Worm (Caenorhabditis elegans): ENCODE data around the gene K08H2.3.

The K08H2.3 gene

DNA sequence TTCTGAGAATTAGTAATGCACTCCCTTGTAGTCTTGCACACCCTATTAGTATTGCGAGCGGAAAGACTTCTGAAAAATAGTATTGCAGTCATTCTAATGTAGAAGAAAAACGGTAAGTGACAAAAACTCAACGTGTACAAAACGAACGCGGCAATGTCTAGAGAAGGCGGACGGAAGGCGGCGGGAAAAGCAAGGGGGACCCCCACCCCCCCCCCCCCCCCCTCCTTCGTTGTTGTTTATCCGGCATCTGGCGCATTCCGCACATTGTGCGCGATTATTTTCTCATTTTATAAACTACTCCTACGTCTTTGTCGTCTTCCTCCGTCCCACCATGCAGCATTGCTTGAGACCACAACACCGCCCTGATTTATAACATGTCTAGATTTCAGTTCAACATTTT lies 34.9 kb upstream of the K08H2.3 start:
- TF ChIP-seq syd-9 (tag; optimal IDR thresholded peaks at IDR 0.05) (no peak), hlh-6 (tag; optimal IDR thresholded peaks at IDR 0.05) (no peak), eyg-1 (tag; optimal IDR thresholded peaks at IDR 0.05) (no peak), unc-55 (GFP tag; optimal IDR thresholded peaks at IDR 0.05) (no peak), F13H6.1 (tag; optimal IDR thresholded peaks at IDR 0.05) (no peak), ceh-19 (GFP tag; optimal IDR thresholded peaks at IDR 0.05) (no peak), rnt-1 (tag; optimal IDR thresholded peaks at IDR 0.05) (no peak)

DNA sequence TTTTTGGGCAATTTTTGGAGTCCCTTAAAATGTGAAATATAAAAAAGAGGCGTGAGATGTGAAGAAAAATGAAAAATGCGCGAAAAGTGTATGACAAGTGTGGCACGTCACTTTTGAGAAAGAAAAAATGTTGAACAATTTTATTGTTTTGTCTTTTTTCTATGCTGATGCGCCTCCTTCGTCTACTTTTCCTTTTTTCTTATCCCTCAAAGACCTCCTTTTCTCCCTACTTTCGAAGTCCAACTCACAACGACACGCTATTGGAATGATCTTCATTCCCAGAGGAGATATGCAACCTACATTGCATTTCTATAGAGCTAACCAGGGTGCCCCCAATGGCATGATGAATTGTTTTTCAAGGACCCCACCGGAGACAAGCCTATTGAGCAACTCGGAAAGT lies 31.2 kb upstream of the K08H2.3 start:
- TF ChIP-seq K09A11.1 (tag; optimal IDR thresholded peaks at IDR 0.05; ENCODE audit: insufficient read depth), result no peak
- TF ChIP-seq npax-4 (tag; optimal IDR thresholded peaks at IDR 0.05), result no peak
- no peak for TF ChIP-seq ceh-6 (GFP tag; optimal IDR thresholded peaks at IDR 0.05)
- no peak for TF ChIP-seq pqm-1 (tag; optimal IDR thresholded peaks at IDR 0.05)
- no peak for TF ChIP-seq odd-2 (tag; optimal IDR thresholded peaks at IDR 0.05)
- no peak for TF ChIP-seq pha-2 (tag; optimal IDR thresholded peaks at IDR 0.05)
- TF ChIP-seq ceh-45 (GFP tag; IDR thresholded peaks at IDR 0.05), result no peak
- TF ChIP-seq tbx-2 (tag; optimal IDR thresholded peaks at IDR 0.05), result no peak
- TF ChIP-seq ceh-24 (tag; optimal IDR thresholded peaks at IDR 0.05), result no peak
- TF ChIP-seq ttx-3 (tag; optimal IDR thresholded peaks at IDR 0.05), result no peak
- TF ChIP-seq sdc-2 (tag; optimal IDR thresholded peaks at IDR 0.05), result no peak

DNA sequence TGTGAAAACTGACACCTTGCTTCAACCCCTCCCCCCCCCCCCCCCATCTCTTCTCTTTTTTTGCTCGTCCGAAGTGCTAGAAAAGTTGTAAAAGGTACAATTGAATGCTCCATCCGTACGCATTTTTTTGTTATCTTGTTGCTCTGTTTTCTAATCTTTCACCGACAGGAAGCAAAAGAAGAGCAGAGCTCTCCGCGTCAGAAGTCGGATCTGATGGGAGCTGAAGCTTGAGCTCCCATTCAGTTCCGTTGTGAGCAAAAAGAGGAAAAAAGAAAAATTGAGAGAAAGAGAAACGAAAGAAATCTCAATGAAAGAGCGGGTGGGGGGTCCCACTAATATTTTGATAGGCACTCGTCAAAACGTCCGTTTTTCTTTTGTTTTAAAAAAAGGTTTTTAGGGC lies 30.3 kb upstream of the K08H2.3 start:
- no peak for TF ChIP-seq lin-11 (tag; optimal IDR thresholded peaks at IDR 0.05)
- peak; percentile 7 for TF ChIP-seq ceh-18 (tag; optimal IDR thresholded peaks at IDR 0.05)
- no peak for TF ChIP-seq sox-4 (tag; optimal IDR thresholded peaks at IDR 0.05)
- peak; percentile 3 for TF ChIP-seq unc-55 (GFP tag; optimal IDR thresholded peaks at IDR 0.05)

DNA sequence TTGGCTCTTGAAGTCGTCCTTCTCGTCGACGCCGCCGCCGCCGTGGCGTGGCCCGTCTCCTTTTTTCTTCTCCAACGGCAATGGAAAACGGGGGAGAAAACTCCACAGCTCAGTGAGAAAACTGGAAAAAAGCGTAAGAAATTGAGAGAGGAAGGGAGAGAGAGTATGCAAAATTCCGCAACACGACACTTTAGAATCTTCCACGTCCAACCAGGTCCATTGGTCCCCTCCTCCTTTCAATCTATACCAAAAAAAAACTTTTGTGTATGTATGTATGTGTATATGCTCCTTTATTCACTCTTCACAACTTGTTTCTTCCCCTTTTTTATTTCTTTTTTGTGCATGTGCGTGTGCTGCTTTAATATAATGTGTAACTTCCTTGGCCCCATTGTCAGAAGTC lies 28.2 kb upstream of the K08H2.3 start:
- TF ChIP-seq ceh-45 (GFP tag; IDR thresholded peaks at IDR 0.05) (no peak), unc-42 (tag; optimal IDR thresholded peaks at IDR 0.05) (peak; percentile 2), madf-2 (tag; optimal IDR thresholded peaks at IDR 0.05) (no peak), che-1 (tag; optimal IDR thresholded peaks at IDR 0.05) (no peak), lin-11 (tag; optimal IDR thresholded peaks at IDR 0.05) (no peak), nfya-1 (tag; optimal IDR thresholded peaks at IDR 0.05) (peak; percentile 22), ceh-14 (tag; optimal IDR thresholded peaks at IDR 0.05) (no peak)

DNA sequence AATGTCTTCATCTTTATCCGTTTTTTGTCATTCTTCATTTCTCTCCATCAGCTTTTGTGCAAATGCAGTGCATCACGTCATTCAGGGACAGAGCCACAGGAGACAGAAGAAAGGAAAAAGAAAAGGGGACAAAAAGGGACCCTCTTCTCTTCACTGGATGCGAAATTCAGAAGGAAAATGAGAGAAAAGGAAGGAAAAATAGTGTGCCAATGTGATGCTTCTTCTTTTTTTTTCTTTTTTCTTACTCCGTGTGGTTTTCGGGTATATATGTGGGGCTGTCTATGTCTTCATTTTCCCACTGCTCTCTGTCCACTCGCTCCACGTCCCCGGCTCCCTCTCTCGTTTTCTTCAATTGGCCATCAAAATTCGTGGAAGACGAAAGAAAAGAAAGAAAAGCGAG lies 26.7 kb upstream of the K08H2.3 start:
- no peak for TF ChIP-seq ets-4 (tag; optimal IDR thresholded peaks at IDR 0.05)
- no peak for TF ChIP-seq che-1 (tag; optimal IDR thresholded peaks at IDR 0.05)
- peak; percentile 27 for TF ChIP-seq ceh-14 (tag; optimal IDR thresholded peaks at IDR 0.05)
- no peak for TF ChIP-seq K09A11.1 (tag; optimal IDR thresholded peaks at IDR 0.05; ENCODE audit: insufficient read depth)
- peak; percentile 42 for TF ChIP-seq tbx-2 (tag; optimal IDR thresholded peaks at IDR 0.05)
- TF ChIP-seq ama-1 (optimal IDR thresholded peaks at IDR 0.05), result no peak
- TF ChIP-seq unc-42 (tag; optimal IDR thresholded peaks at IDR 0.05), result peak; percentile 78
- peak; percentile 60 for TF ChIP-seq ceh-31 (tag; optimal IDR thresholded peaks at IDR 0.05)
- no peak for TF ChIP-seq sox-2 (GFP tag; IDR thresholded peaks at IDR 0.05)
- TF ChIP-seq dve-1 (tag; optimal IDR thresholded peaks at IDR 0.05), result no peak
- TF ChIP-seq ceh-18 (tag; optimal IDR thresholded peaks at IDR 0.05), result peak; percentile 67
- TF ChIP-seq zip-5 (tag; optimal IDR thresholded peaks at IDR 0.05), result no peak

DNA sequence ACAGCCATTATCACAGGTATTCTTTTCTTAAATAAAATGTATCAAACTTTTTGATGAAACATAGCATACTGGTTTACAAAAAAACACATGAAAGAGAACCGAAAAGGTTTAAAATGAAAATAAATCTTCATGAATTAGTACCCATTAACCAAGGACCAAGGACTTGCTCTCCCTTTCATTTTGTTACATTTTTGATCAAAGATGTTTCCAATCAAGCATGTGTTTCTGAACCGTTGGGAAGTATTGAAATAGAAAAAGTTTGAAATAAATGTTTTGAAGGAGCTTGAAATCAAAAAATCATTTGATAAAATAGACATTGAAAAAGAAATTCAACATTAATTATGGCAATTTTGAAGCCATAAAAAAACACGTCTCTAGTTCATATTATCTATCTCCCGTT lies 24.7 kb upstream of the K08H2.3 start:
- TF ChIP-seq nfya-1 (tag; optimal IDR thresholded peaks at IDR 0.05) (no peak), sdc-2 (tag; optimal IDR thresholded peaks at IDR 0.05) (no peak), K02D7.2 (tag; optimal IDR thresholded peaks at IDR 0.05) (no peak), ceh-18 (tag; optimal IDR thresholded peaks at IDR 0.05) (no peak), unc-55 (GFP tag; optimal IDR thresholded peaks at IDR 0.05) (no peak), ttx-3 (tag; optimal IDR thresholded peaks at IDR 0.05) (no peak), ztf-16 (tag; optimal IDR thresholded peaks at IDR 0.05) (no peak), unc-86 (tag; optimal IDR thresholded peaks at IDR 0.05) (no peak), fkh-6 (tag; optimal IDR thresholded peaks at IDR 0.05) (no peak), sox-4 (tag; optimal IDR thresholded peaks at IDR 0.05) (no peak), ceh-48 (tag; optimal IDR thresholded peaks at IDR 0.05) (no peak), odd-2 (tag; optimal IDR thresholded peaks at IDR 0.05) (no peak), pag-3 (tag; optimal IDR thresholded peaks at IDR 0.05; ENCODE audit: borderline replicate concordance) (no peak), ceh-30 (tag; optimal IDR thresholded peaks at IDR 0.05) (no peak), ceh-2 (tag; optimal IDR thresholded peaks at IDR 0.05) (no peak), ceh-6 (GFP tag; optimal IDR thresholded peaks at IDR 0.05) (no peak), dmd-4 (tag; optimal IDR thresholded peaks at IDR 0.05; ENCODE audit: borderline replicate concordance) (no peak), tbx-2 (tag; optimal IDR thresholded peaks at IDR 0.05) (no peak), ets-4 (tag; optimal IDR thresholded peaks at IDR 0.05) (no peak), mec-3 (tag; optimal IDR thresholded peaks at IDR 0.05; ENCODE audit: borderline replicate concordance) (no peak)
